Worm (Caenorhabditis elegans): ENCODE measurements around the gene srlf-30.
A peak's percentile ranks its signal among the peaks of the same experiment; 100 is the strongest.

srlf-30 gene

ce11 chrIV:10858300-10859016 is 41.7 kb upstream of the srlf-30 start, which contains the start of the genes T11G6.2 and hars-1:
Gene T11G6.2, minus strand, starts transcription at chrIV:10858496.
Gene hars-1, plus strand, starts transcription at chrIV:10858957.
- peak; percentile 76 for TF ChIP-seq nhr-28 (tag; optimal IDR thresholded peaks at IDR 0.05)
- no peak for TF ChIP-seq aly-2 (tag; optimal IDR thresholded peaks at IDR 0.05)
- no peak for TF ChIP-seq zfp-2 (tag; optimal IDR thresholded peaks at IDR 0.05)
- peak; percentile 34 for TF ChIP-seq mep-1 (tag; optimal IDR thresholded peaks at IDR 0.05)
- TF ChIP-seq dve-1 (tag; optimal IDR thresholded peaks at IDR 0.05; ENCODE audit: insufficient read depth), result peak; percentile 36
- TF ChIP-seq nhr-10 (tag; optimal IDR thresholded peaks at IDR 0.05), result no peak
- peak; percentile 24 for TF ChIP-seq nhr-6 (tag; optimal IDR thresholded peaks at IDR 0.05)
- TF ChIP-seq skn-1 (tag; optimal IDR thresholded peaks at IDR 0.05), result no peak
- TF ChIP-seq R02D3.7 (tag; optimal IDR thresholded peaks at IDR 0.05), result no peak
- TF ChIP-seq lin-15B (tag; optimal IDR thresholded peaks at IDR 0.05), result no peak
- no peak for TF ChIP-seq set-16 (GFP tag; IDR thresholded peaks at IDR 0.05)
- TF ChIP-seq hmg-1.1 (GFP tag; IDR thresholded peaks at IDR 0.05), result no peak
- no peak for TF ChIP-seq snpc-1.2 (GFP tag; IDR thresholded peaks at IDR 0.05)
- TF ChIP-seq lim-7 (GFP tag; IDR thresholded peaks at IDR 0.05), result no peak
- no peak for TF ChIP-seq arid-1 (GFP tag; conservative IDR thresholded peaks at IDR 0.05)
- TF ChIP-seq mdl-1 (tag; optimal IDR thresholded peaks at IDR 0.05), result peak in 1 of 2 experiments; percentile 81
- TF ChIP-seq daf-12 (tag; optimal IDR thresholded peaks at IDR 0.05), result no peak
- no peak for TF ChIP-seq ceh-62 (tag; optimal IDR thresholded peaks at IDR 0.05)
- no peak for TF ChIP-seq cey-2 (tag; optimal IDR thresholded peaks at IDR 0.05; ENCODE audit: borderline replicate concordance, insufficient read depth)
- TF ChIP-seq Y75B8A.6 (GFP tag; IDR thresholded peaks at IDR 0.05), result no peak
- no peak for TF ChIP-seq tag-97 (GFP tag; IDR thresholded peaks at IDR 0.05)
- TF ChIP-seq unc-62 (GFP tag; optimal IDR thresholded peaks at IDR 0.05 in 1 of 2), result no peak
- TF ChIP-seq unc-62 (tag; optimal IDR thresholded peaks at IDR 0.05), result no peak
- no peak for TF ChIP-seq lin-29 (GFP tag; IDR thresholded peaks at IDR 0.05)
- peak; percentile 74 for TF ChIP-seq nhr-77 (tag; optimal IDR thresholded peaks at IDR 0.05)
- peak; percentile 98 for TF ChIP-seq mxl-3 (GFP tag; optimal IDR thresholded peaks at IDR 0.05)
- no peak for TF ChIP-seq T20F7.1 (GFP tag; optimal IDR thresholded peaks at IDR 0.05)
- TF ChIP-seq fkh-10 (GFP tag; optimal IDR thresholded peaks at IDR 0.05), result no peak
- no peak for TF ChIP-seq T26A8.4 (GFP tag; IDR thresholded peaks at IDR 0.05)
- TF ChIP-seq lsy-2 (tag; optimal IDR thresholded peaks at IDR 0.05), result peak in 1 of 2 experiments; percentile 40
- TF ChIP-seq mes-2 (tag; optimal IDR thresholded peaks at IDR 0.05; ENCODE audit: poor library complexity, severe bottlenecking), result peak; percentile 51
- no peak for TF ChIP-seq gei-8 (GFP tag; optimal IDR thresholded peaks at IDR 0.05)
- TF ChIP-seq duxl-1 (tag; optimal IDR thresholded peaks at IDR 0.05; ENCODE audit: poor library complexity), result no peak
- TF ChIP-seq Y5F2A.4 (GFP tag; optimal IDR thresholded peaks at IDR 0.05), result no peak
- no peak for TF ChIP-seq daf-16 (GFP tag; optimal IDR thresholded peaks at IDR 0.05)
- TF ChIP-seq daf-16 (tag; optimal IDR thresholded peaks at IDR 0.05), result peak; percentile 84
- TF ChIP-seq pqm-1 (tag; optimal IDR thresholded peaks at IDR 0.05), result peak; percentile 76
- TF ChIP-seq hlh-30 (tag; optimal IDR thresholded peaks at IDR 0.05; ENCODE audit: insufficient read depth), result peak; percentile 83
- peak; percentile 52 for TF ChIP-seq hlh-11 (tag; optimal IDR thresholded peaks at IDR 0.05)
- no peak for TF ChIP-seq rbr-2 (tag; optimal IDR thresholded peaks at IDR 0.05)
- TF ChIP-seq spr-3 (GFP tag; optimal IDR thresholded peaks at IDR 0.05), result no peak
- peak; percentile 71; the same call in 1 of the 2 replicates for TF ChIP-seq dmd-6 (GFP tag; IDR thresholded peaks at IDR 0.05)
- TF ChIP-seq attf-4 (tag; optimal IDR thresholded peaks at IDR 0.05), result no peak
- TF ChIP-seq daf-8 (GFP tag; IDR thresholded peaks at IDR 0.05), result no peak
- TF ChIP-seq nhr-42 (GFP tag; IDR thresholded peaks at IDR 0.05), result no peak
- peak; percentile 66 for TF ChIP-seq lin-38 (GFP tag; IDR thresholded peaks at IDR 0.05)
- no peak for TF ChIP-seq hif-1 (tag; optimal IDR thresholded peaks at IDR 0.05)
- TF ChIP-seq fos-1 (tag; optimal IDR thresholded peaks at IDR 0.05), result no peak
- TF ChIP-seq mdt-29 (GFP tag; IDR thresholded peaks at IDR 0.05), result no peak

Measured in whole organism, L4 larva.